Worm (Caenorhabditis elegans): ENCODE data around the gene F46B3.23.

F46B3.23 gene

DNA sequence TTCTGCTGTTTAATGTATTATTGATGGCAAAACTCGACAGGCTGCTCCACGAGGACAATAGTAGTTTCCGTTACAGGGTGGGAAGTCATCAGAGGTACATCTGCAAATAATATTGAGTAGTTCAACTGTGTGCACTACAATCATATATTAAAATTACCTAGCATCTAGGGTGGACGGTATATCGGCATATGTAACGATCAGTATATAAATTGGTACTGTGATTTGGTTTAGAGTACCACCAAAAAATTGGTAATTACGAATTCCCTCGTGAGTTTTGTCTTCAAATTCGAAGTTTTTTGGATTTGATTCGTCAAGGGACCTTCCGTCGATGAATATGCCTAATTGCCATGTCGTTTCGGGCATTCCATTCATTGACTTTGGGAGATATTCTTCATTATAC, 30.3 kb upstream of the F46B3.23 start, which contains the start of gene ttr-13:
TSS of gene ttr-13 (minus strand) at position 101 of the 400 bp plus-strand sequence.
- TF ChIP-seq hmg-1.1 (GFP tag; IDR thresholded peaks at IDR 0.05) = no peak
- no peak for TF ChIP-seq nhr-42 (GFP tag; IDR thresholded peaks at IDR 0.05)
- TF ChIP-seq gei-8 (GFP tag; optimal IDR thresholded peaks at IDR 0.05) = no peak
- TF ChIP-seq lin-29 (GFP tag; IDR thresholded peaks at IDR 0.05) = no peak
- no peak for TF ChIP-seq aha-1 (tag)
- no peak for TF ChIP-seq sdz-12 (GFP tag; optimal IDR thresholded peaks at IDR 0.05)
- no peak for TF ChIP-seq lin-1 (GFP tag; IDR thresholded peaks at IDR 0.05)
- TF ChIP-seq mdt-29 (GFP tag; IDR thresholded peaks at IDR 0.05) = no peak
- no peak for TF ChIP-seq zip-2 (tag; optimal IDR thresholded peaks at IDR 0.05)
- TF ChIP-seq Y105C5A.15 (GFP tag; IDR thresholded peaks at IDR 0.05) = no peak
- no peak for TF ChIP-seq egl-27 (tag; optimal IDR thresholded peaks at IDR 0.05)
- no peak for TF ChIP-seq tag-97 (GFP tag; IDR thresholded peaks at IDR 0.05)
- TF ChIP-seq madf-9 (GFP tag; conservative IDR thresholded peaks at IDR 0.05) = no peak
- TF ChIP-seq Y75B8A.6 (GFP tag; IDR thresholded peaks at IDR 0.05) = no peak
- TF ChIP-seq zag-1 (tag; optimal IDR thresholded peaks at IDR 0.05) = no peak
- no peak for TF ChIP-seq daf-19 (GFP tag; conservative IDR thresholded peaks at IDR 0.05)

ce11 chrV:20634330-20634729, 27.8 kb upstream of the F46B3.23 start, which contains the start of gene F46B3.16:
TSS of gene F46B3.16 (plus strand) at chrV:20634630.
- TF ChIP-seq nhr-76 (tag; optimal IDR thresholded peaks at IDR 0.05) = no peak
- TF ChIP-seq nhr-28 (tag; optimal IDR thresholded peaks at IDR 0.05) = no peak
- TF ChIP-seq saeg-2 (GFP tag; IDR thresholded peaks at IDR 0.05) = no peak
- no peak for TF ChIP-seq mdl-1 (tag; optimal IDR thresholded peaks at IDR 0.05)
- TF ChIP-seq egl-43 (GFP tag; IDR thresholded peaks at IDR 0.05) = no peak
- no peak for TF ChIP-seq nhr-6 (tag; optimal IDR thresholded peaks at IDR 0.05)
- no peak for TF ChIP-seq nhr-237 (tag; optimal IDR thresholded peaks at IDR 0.05)
- no peak for TF ChIP-seq nhr-11 (tag; optimal IDR thresholded peaks at IDR 0.05)
- TF ChIP-seq lin-15B (tag; optimal IDR thresholded peaks at IDR 0.05) = no peak
- no peak for TF ChIP-seq Y5F2A.4 (GFP tag; optimal IDR thresholded peaks at IDR 0.05)
- no peak for TF ChIP-seq hmg-1.1 (GFP tag; IDR thresholded peaks at IDR 0.05)
- TF ChIP-seq duxl-1 (tag; optimal IDR thresholded peaks at IDR 0.05; ENCODE audit: poor library complexity) = no peak
- no peak for TF ChIP-seq mxl-2 (GFP tag; conservative IDR thresholded peaks at IDR 0.05)

DNA sequence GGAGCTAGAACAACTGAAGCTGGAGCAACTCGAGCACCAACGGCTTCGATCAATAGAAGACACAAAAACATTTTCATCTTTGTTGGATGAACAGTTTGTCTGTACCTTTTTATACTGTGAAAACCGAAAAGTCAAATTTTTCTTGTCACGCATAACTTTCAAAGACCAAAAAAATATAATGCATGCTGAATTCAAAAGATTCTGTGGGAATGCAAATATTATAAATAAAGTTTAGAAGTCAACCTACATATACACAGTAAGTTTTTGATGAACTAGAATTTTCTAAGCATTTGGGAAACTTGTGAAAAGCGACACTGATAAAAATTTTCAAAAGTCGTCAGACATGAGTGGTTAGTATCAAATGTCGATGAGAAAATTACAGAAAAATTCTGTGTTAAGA, 27.1 kb upstream of the F46B3.23 start, which contains the start of gene F46B3.15:
TSS of gene F46B3.15 (minus strand) at position 101 of the 400 bp plus-strand sequence.
- TF ChIP-seq nhr-28 (tag; optimal IDR thresholded peaks at IDR 0.05) = no peak
- no peak for TF ChIP-seq nhr-111 (GFP tag; optimal IDR thresholded peaks at IDR 0.05)
- TF ChIP-seq fkh-10 (GFP tag; optimal IDR thresholded peaks at IDR 0.05) = no peak
- no peak for TF ChIP-seq nhr-41 (GFP tag; IDR thresholded peaks at IDR 0.05)
- no peak for TF ChIP-seq mep-1 (tag; optimal IDR thresholded peaks at IDR 0.05)
- no peak for TF ChIP-seq lir-3 (tag; optimal IDR thresholded peaks at IDR 0.05)
- TF ChIP-seq F49E8.2 (tag; optimal IDR thresholded peaks at IDR 0.05; ENCODE audit: borderline replicate concordance) = no peak
- TF ChIP-seq lim-7 (GFP tag; IDR thresholded peaks at IDR 0.05) = no peak
- TF ChIP-seq ceh-62 (tag; optimal IDR thresholded peaks at IDR 0.05) = no peak

DNA sequence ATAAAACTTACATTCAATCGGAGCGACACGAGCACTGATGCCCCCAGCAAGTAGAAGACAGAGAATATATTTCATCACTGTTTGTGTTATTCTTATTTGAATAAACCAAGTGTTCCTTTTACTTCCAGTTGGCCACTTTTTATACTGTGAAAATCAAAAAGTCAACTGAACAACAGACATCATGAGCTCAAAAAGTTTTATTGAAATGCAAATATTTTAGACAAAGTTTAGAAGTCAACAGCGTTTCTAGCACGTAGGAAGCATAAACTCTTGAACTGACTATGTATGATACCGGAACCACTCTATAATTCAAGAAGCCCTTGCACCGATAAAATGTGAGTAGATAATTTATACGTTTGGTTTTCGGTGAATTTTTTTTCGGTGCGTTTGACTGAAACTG, 24.7 kb upstream of the F46B3.23 start, which contains the start of gene F46B3.14:
TSS of gene F46B3.14 (minus strand) at position 101 of the 400 bp plus-strand sequence.
- TF ChIP-seq nhr-42 (GFP tag; IDR thresholded peaks at IDR 0.05) (no peak), aly-2 (tag; optimal IDR thresholded peaks at IDR 0.05) (no peak), arid-1 (GFP tag; conservative IDR thresholded peaks at IDR 0.05) (no peak), hlh-30 (tag; optimal IDR thresholded peaks at IDR 0.05; ENCODE audit: insufficient read depth) (no peak), dmd-9 (GFP tag; IDR thresholded peaks at IDR 0.05) (no peak), ZK546.5 (tag; optimal IDR thresholded peaks at IDR 0.05) (no peak), T20F7.1 (GFP tag; optimal IDR thresholded peaks at IDR 0.05) (no peak), ztf-11 (tag; optimal IDR thresholded peaks at IDR 0.05) (no peak), spr-1 (tag; optimal IDR thresholded peaks at IDR 0.05) (no peak), lin-38 (GFP tag; IDR thresholded peaks at IDR 0.05) (no peak), F37D6.2 (tag; optimal IDR thresholded peaks at IDR 0.05) (no peak), fkh-10 (GFP tag; optimal IDR thresholded peaks at IDR 0.05) (no peak), vab-7 (GFP tag; IDR thresholded peaks at IDR 0.05) (no peak), F49E8.2 (tag; optimal IDR thresholded peaks at IDR 0.05; ENCODE audit: borderline replicate concordance) (no peak), zag-1 (tag; optimal IDR thresholded peaks at IDR 0.05) (no peak)
